Fruit fly (Drosophila melanogaster) whole organism: ENCODE data around the gene mei-218.

Experiments used
- EcR ChIP-seq, 2 experiments: fragments of >200 bp; optimal IDR thresholded peaks; 2 replicates each; lab custom pipeline; 2017; ENCODE audit warnings: missing biosample characterization in 2 of 2, missing genetic modification characterization in 2 of 2, missing genetic modification reagents in 2 of 2
- pan ChIP-seq: fragments of >200 bp; optimal IDR thresholded peaks from 2 replicates; lab custom pipeline; 2017
- psq ChIP-seq: fragments of >200 bp; optimal IDR thresholded peaks from 2 replicates; lab custom pipeline; 2017

- TF ChIP-seq psq (lab: Kevin White, UChicago) (no peak), pan (no peak), EcR (GFP tag; optimal IDR thresholded peaks at IDR 0.05; lab: Kevin White, UChicago) (no peak)
Observed at dm6 chrX:17106153-17106700, 36.6 kb downstream of the mei-218 start.
